Worm (Caenorhabditis elegans): ENCODE results near the gene F22B3.8.
"Not testable (repeated sequence)": the region's sequence is repeated elsewhere in the genome, so short reads cannot be mapped to it uniquely, and the experiment has no call there.

The F22B3.8 gene

DNA sequence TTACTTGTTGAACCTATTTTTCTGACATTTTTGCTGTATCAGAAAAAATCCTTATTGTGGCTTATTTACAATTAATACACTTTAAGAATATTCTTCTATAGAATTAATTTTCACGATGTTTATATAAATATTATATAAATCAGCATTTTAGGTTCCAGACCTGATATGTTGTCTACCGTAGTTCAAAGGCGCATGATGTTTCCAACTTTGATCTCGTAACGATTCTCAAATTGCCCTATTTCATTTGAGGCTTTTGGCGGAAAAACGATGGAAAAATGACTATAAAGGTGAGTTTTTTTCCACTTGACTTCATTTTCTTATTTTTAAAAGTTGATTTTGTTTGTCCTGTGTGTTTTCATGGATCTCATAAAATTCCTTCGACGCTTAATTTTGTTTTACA, 14.6 kb downstream of the F22B3.8 start, which contains the start of gene gfat-2:
TSS of gene gfat-2 (plus strand) at position 145 of the 400 bp plus-strand sequence.
- no peak for TF ChIP-seq med-1 (GFP tag; optimal IDR thresholded peaks at IDR 0.05; ENCODE audit: insufficient read depth)
- TF ChIP-seq T22C8.4 (GFP tag; IDR thresholded peaks at IDR 0.05), result no peak
- no peak for TF ChIP-seq ztf-29 (GFP tag; IDR thresholded peaks at IDR 0.05)
- no peak for TF ChIP-seq klf-2 (GFP tag; conservative IDR thresholded peaks at IDR 0.05)
- no peak for TF ChIP-seq flt-1 (GFP tag; IDR thresholded peaks at IDR 0.05)
- no peak for TF ChIP-seq tab-1 (GFP tag; IDR thresholded peaks at IDR 0.05)
- TF ChIP-seq cog-1 (tag; optimal IDR thresholded peaks at IDR 0.05), result no peak

ce11 chrIV:11406744-11407690, 17.7 kb downstream of the F22B3.8 start, which contains the start of the genes his-63 and his-64:
his-63 (minus strand) TSS chrIV:11406861.
his-64 (plus strand) TSS chrIV:11407116.
- peak; percentile 57; the same call in 1 of the 2 replicates for TF ChIP-seq ztf-23 (GFP tag; IDR thresholded peaks at IDR 0.05)

DNA sequence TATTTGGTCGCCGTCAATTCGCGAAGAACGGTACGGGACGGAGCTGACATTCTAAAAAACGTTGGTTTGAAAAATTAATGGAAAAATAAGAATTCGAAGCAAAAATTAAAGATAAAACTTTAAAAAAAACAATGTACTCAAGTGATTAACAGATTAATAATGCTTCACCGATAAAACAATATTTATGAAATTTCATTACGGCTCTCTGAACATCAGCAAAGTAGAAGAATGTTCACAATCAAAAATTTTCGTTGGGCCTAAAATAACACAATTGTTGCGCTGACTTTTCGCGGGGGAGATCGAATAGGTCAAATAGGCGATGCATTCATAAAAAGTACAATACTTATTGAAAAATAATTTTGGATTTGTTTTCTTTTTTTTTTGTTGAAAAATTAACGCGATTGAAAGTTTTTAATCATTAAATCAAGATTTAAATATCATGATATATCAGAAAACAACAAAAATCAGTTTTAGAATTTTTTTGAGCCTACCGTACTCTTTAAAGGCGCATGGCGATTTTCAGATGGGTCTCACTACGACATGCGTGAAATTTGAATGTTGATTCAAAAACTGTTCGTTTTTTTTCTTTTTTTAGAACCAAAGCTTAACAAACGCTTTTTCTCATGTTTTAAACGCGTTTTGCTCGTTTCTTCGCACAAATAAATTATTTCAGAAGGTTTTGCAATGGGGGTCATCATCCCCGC, 21.3 kb downstream of the F22B3.8 start, which contains the start of the genes memi-3 and cyp-31A2:
TSS of gene memi-3 (minus strand) at position 51 of the 704 bp plus-strand sequence.
TSS of gene cyp-31A2 (plus strand) at position 674 of the 704 bp plus-strand sequence.
- TF ChIP-seq med-1 (GFP tag; optimal IDR thresholded peaks at IDR 0.05; ENCODE audit: insufficient read depth), result no peak
- TF ChIP-seq klf-2 (GFP tag; conservative IDR thresholded peaks at IDR 0.05), result no peak
- TF ChIP-seq ref-1 (GFP tag; conservative IDR thresholded peaks at IDR 0.05), result no peak
- TF ChIP-seq ztf-23 (GFP tag; IDR thresholded peaks at IDR 0.05), result no peak
- TF ChIP-seq T22C8.4 (GFP tag; IDR thresholded peaks at IDR 0.05), result no peak
- TF ChIP-seq flt-1 (GFP tag; IDR thresholded peaks at IDR 0.05), result no peak
- no peak for TF ChIP-seq cog-1 (tag; optimal IDR thresholded peaks at IDR 0.05)
- no peak for TF ChIP-seq tab-1 (GFP tag; IDR thresholded peaks at IDR 0.05)
- no peak for TF ChIP-seq ztf-29 (GFP tag; IDR thresholded peaks at IDR 0.05)

DNA sequence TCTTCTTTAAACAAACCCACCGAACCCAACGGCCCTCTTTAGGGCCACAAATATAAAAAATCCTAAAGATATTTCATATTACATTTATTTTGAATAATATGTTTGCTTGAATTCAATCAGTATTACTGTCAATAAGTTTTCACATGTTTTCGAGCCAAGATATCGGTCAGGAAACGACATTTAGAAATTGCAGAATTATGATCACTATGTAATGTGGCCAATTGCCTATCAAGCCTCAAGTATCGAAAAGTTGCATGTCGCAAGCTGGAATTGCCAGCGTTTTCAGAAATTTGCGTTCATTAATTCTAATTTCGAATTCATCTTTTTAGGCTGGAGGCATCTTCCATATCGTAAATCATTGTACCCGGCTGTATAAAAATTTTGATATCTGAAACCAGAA, 23.2 kb downstream of the F22B3.8 start:
- no peak for TF ChIP-seq med-1 (GFP tag; optimal IDR thresholded peaks at IDR 0.05; ENCODE audit: insufficient read depth)
- TF ChIP-seq klf-2 (GFP tag; conservative IDR thresholded peaks at IDR 0.05), result no peak
- TF ChIP-seq ztf-29 (GFP tag; IDR thresholded peaks at IDR 0.05), result no peak
- TF ChIP-seq cog-1 (tag; optimal IDR thresholded peaks at IDR 0.05), result no peak
- TF ChIP-seq tab-1 (GFP tag; IDR thresholded peaks at IDR 0.05), result no peak
- no peak for TF ChIP-seq ref-1 (GFP tag; conservative IDR thresholded peaks at IDR 0.05)
- TF ChIP-seq T22C8.4 (GFP tag; IDR thresholded peaks at IDR 0.05), result no peak
- no peak for TF ChIP-seq flt-1 (GFP tag; IDR thresholded peaks at IDR 0.05)
- no peak for TF ChIP-seq ztf-23 (GFP tag; IDR thresholded peaks at IDR 0.05)

DNA sequence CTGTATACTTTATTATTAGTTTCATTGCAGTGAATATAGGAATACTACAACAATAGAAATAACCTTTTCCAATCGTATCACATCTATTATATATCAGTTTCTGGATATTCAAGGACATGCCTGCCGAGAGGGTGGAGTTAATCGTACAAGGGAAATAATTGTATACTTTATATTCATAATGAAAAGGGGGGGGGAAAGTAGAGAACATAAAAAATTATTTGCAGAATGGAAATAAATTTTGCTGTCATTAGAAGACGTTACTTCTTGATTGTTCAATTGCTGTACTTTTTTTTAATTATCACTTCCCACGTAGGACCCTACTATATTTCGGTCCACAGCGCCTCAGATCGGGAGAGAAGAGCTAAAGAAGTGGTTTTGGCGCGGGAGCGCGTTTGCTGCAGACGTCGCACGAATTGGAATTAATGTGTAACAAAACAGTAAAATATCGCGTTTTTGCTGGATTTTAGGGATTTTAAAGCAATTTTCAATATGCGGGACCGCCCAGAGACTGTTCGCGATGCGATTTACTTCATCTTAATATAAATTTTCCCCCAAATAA, 26.4 kb downstream of the F22B3.8 start, which contains the start of gene dsl-6:
TSS of gene dsl-6 (minus strand) at position 51 of the 559 bp plus-strand sequence.
- not testable (repeated sequence) for TF ChIP-seq flt-1 (GFP tag; IDR thresholded peaks at IDR 0.05); med-1 (GFP tag; optimal IDR thresholded peaks at IDR 0.05; ENCODE audit: insufficient read depth); ref-1 (GFP tag; conservative IDR thresholded peaks at IDR 0.05)

- TF ChIP-seq T22C8.4 (GFP tag; IDR thresholded peaks at IDR 0.05), result no peak
- TF ChIP-seq ztf-23 (GFP tag; IDR thresholded peaks at IDR 0.05), result no peak
- TF ChIP-seq ref-1 (GFP tag; conservative IDR thresholded peaks at IDR 0.05), result no peak
- no peak for TF ChIP-seq tab-1 (GFP tag; IDR thresholded peaks at IDR 0.05)
- TF ChIP-seq cog-1 (tag; optimal IDR thresholded peaks at IDR 0.05), result no peak
- TF ChIP-seq med-1 (GFP tag; optimal IDR thresholded peaks at IDR 0.05; ENCODE audit: insufficient read depth), result no peak
- TF ChIP-seq klf-2 (GFP tag; conservative IDR thresholded peaks at IDR 0.05), result no peak
- no peak for TF ChIP-seq ztf-29 (GFP tag; IDR thresholded peaks at IDR 0.05)
- no peak for TF ChIP-seq flt-1 (GFP tag; IDR thresholded peaks at IDR 0.05)
Observed at ce11 chrIV:11394243-11394642, 30.5 kb downstream of the F22B3.8 start, which contains the start of gene tag-89. tag-89 (plus strand) TSS chrIV:11394543.

ce11 chrIV:11388684-11389083, 36.0 kb downstream of the F22B3.8 start:
- TF ChIP-seq ref-1 (GFP tag; conservative IDR thresholded peaks at IDR 0.05) (no peak), klf-2 (GFP tag; conservative IDR thresholded peaks at IDR 0.05) (no peak), ztf-29 (GFP tag; IDR thresholded peaks at IDR 0.05) (no peak), tab-1 (GFP tag; IDR thresholded peaks at IDR 0.05) (no peak), med-1 (GFP tag; optimal IDR thresholded peaks at IDR 0.05; ENCODE audit: insufficient read depth) (no peak), cog-1 (tag; optimal IDR thresholded peaks at IDR 0.05) (no peak), T22C8.4 (GFP tag; IDR thresholded peaks at IDR 0.05) (no peak), flt-1 (GFP tag; IDR thresholded peaks at IDR 0.05) (no peak), ztf-23 (GFP tag; IDR thresholded peaks at IDR 0.05) (no peak)

DNA sequence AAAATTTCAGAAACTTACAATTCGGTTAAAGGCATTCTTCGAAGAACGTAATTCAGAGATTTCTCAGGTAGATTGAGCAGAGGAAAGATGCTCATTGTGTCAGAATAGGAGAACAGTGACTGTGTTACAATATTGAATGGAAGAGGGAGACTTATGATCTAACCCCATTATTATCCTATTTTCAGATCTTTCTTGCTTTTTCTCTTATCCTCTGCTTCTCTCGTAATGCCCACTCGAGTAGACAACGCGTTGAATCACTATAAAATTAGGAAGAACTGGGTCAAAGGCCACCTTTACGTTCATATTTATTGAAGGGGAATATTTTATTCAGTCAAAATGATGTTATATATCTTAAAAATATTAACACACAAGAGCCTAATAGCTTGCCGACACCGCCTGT, 45.5 kb downstream of the F22B3.8 start, which contains the start of gene fbxb-76:
TSS of gene fbxb-76 (minus strand) at position 101 of the 400 bp plus-strand sequence.
- no peak for TF ChIP-seq ref-1 (GFP tag; conservative IDR thresholded peaks at IDR 0.05)
- TF ChIP-seq med-1 (GFP tag; optimal IDR thresholded peaks at IDR 0.05; ENCODE audit: insufficient read depth), result no peak
- TF ChIP-seq T22C8.4 (GFP tag; IDR thresholded peaks at IDR 0.05), result no peak
- TF ChIP-seq ztf-29 (GFP tag; IDR thresholded peaks at IDR 0.05), result no peak
- TF ChIP-seq ztf-23 (GFP tag; IDR thresholded peaks at IDR 0.05), result no peak
- no peak for TF ChIP-seq cog-1 (tag; optimal IDR thresholded peaks at IDR 0.05)

DNA sequence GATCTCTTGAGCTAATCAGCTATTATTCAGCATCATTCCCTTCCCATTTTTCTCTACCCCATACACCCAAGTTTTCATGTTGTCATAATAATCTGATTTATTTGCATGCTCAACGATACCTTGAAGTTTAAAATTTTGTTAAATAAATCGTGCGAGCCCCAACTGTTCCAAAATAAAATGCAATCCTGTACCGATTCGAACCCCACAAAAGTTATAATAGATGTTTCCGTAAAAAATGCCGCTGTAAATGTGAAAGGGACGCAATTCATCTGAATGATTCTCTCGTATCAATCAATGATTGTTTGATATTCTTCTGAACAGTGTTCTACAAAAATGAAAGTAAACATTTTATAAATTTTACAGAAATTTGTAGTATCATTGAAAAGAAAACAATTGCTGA, 47.3 kb downstream of the F22B3.8 start:
- TF ChIP-seq tab-1 (GFP tag; IDR thresholded peaks at IDR 0.05) (no peak), klf-2 (GFP tag; conservative IDR thresholded peaks at IDR 0.05) (no peak), ztf-29 (GFP tag; IDR thresholded peaks at IDR 0.05) (no peak), flt-1 (GFP tag; IDR thresholded peaks at IDR 0.05) (no peak), med-1 (GFP tag; optimal IDR thresholded peaks at IDR 0.05; ENCODE audit: insufficient read depth) (no peak), ref-1 (GFP tag; conservative IDR thresholded peaks at IDR 0.05) (no peak), ztf-23 (GFP tag; IDR thresholded peaks at IDR 0.05) (no peak)

Measured in whole organism, midembryonic.